Fruit fly (Drosophila melanogaster) whole organism, adult: ENCODE data around the gene Eip63E.

Source experiments
- CG12768 ChIP-seq: fragments of 200-800 bp; sonication (Bioruptor generic); optimal IDR thresholded peaks from 2 replicates; lab custom pipeline; 2017; ENCODE audit warnings: missing biosample characterization, missing genetic modification characterization, mild to moderate bottlenecking, moderate library complexity, missing genetic modification reagents
- CG14711 ChIP-seq: fragments of 200-800 bp; sonication (Bioruptor generic); optimal IDR thresholded peaks from 2 replicates; lab custom pipeline; 2018; ENCODE audit warnings: missing biosample characterization, mild to moderate bottlenecking, missing genetic modification characterization, moderate library complexity
- CG1620 ChIP-seq: fragments of 200-800 bp; sonication (Bioruptor generic); optimal IDR thresholded peaks from 2 replicates; lab custom pipeline; 2016; ENCODE audit warnings: missing biosample characterization, missing genetic modification characterization
- CG7045 ChIP-seq: fragments of 200-800 bp; sonication (Bioruptor generic); optimal IDR thresholded peaks from 2 replicates; lab custom pipeline; 2017; ENCODE audit warnings: missing biosample characterization, mild to moderate bottlenecking, missing genetic modification characterization
- Clk ChIP-seq: fragments of 200-800 bp; sonication (Bioruptor generic); optimal IDR thresholded peaks from 2 replicates; lab custom pipeline; 2017; ENCODE audit warnings: missing biosample characterization, missing genetic modification characterization
- Mnt ChIP-seq: fragments of 200-800 bp; sonication (Bioruptor generic); optimal IDR thresholded peaks from 2 replicates; lab custom pipeline; 2016; ENCODE audit warnings: missing biosample characterization, mild to moderate bottlenecking, missing genetic modification characterization
- bab1 ChIP-seq: fragments of 200-800 bp; sonication (Bioruptor generic); optimal IDR thresholded peaks from 3 replicates; lab custom pipeline; 2019; ENCODE audit warnings: missing biosample characterization, mild to moderate bottlenecking, missing genetic modification characterization, moderate library complexity
- cic ChIP-seq: fragments of 200-800 bp; sonication (Bioruptor generic); optimal IDR thresholded peaks from 2 replicates; lab custom pipeline; 2017; ENCODE audit warnings: missing biosample characterization, mild to moderate bottlenecking, missing genetic modification characterization, moderate library complexity
- cnc ChIP-seq, 2 experiments: fragments of >200 bp; optimal IDR thresholded peaks; 2 replicates each; lab custom pipeline; 2017
- kay ChIP-seq: fragments of 200-800 bp; sonication (Bioruptor generic); peaks from one replicate; lab custom pipeline; 2016; ENCODE audit warnings: missing biosample characterization, missing genetic modification characterization, borderline replicate concordance
- ovo ChIP-seq: fragments of 200-800 bp; sonication (Bioruptor generic); optimal IDR thresholded peaks from 2 replicates; lab custom pipeline; 2016; ENCODE audit warnings: missing biosample characterization, missing genetic modification characterization
- pad ChIP-seq: fragments of 200-800 bp; sonication (Bioruptor generic); optimal IDR thresholded peaks from 3 replicates; lab custom pipeline; 2017; ENCODE audit warnings: missing biosample characterization, missing genetic modification characterization, mild to moderate bottlenecking, moderate library complexity, missing genetic modification reagents
- tj ChIP-seq: fragments of 200-800 bp; sonication (Bioruptor generic); optimal IDR thresholded peaks from 3 replicates; lab custom pipeline; 2017; ENCODE audit warnings: missing biosample characterization, mild to moderate bottlenecking, missing genetic modification characterization, moderate library complexity
- toe ChIP-seq: fragments of 200-800 bp; sonication (Bioruptor generic); optimal IDR thresholded peaks from 2 replicates; lab custom pipeline; 2016; ENCODE audit warnings: missing biosample characterization, missing genetic modification characterization

DNA sequence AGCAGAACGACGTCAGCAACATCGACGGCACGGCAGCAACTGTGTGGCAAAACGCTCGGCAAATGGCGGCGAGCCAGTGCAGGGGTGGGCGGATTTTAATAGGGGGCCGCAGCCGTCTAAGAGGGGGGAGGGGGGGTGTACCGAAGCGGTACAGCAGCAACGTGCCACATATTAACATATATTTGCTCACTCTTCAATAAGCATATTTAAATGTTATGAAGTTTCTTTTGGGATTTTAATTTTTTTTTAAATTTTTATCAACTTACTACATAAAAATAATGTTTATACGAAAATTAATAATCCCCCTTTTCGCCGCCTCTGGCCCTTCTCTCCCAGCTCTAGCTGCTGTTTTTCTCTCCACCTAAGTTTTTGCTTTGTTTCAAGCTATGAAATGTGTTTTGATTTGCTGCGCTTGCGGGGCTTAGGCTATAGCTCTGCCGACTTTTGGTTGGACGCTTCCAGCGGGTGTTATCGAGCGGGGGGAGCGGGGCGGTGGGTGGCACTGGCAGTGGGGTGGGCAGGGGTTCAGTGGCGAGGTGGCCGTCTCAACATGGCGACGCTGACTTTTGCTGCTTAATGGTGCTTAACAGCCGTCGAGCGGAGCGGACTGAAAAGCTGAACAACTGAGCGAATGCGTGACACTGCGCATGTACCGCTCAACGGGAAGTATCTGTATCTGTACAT, 117.1 kb downstream of the Eip63E start:
- TF ChIP-seq kay (GFP tag; lab: Kevin White, UChicago) (no peak), Clk (no peak), tj (peak; percentile 35), toe (GFP tag; lab: Kevin White, UChicago) (no peak), CG14711 (no peak), bab1 (GFP tag; lab: Kevin White, UChicago) (no peak), ovo (GFP tag; lab: Kevin White, UChicago) (no peak), pad (GFP tag; lab: Kevin White, UChicago) (no peak), CG12768 (GFP tag; lab: Kevin White, UChicago) (peak; percentile 8), cnc (optimal IDR thresholded peaks at IDR 0.05; lab: Kevin White, UChicago) (no peak), cic (GFP tag; lab: Kevin White, UChicago) (no peak), CG7045 (GFP tag; lab: Kevin White, UChicago) (peak; percentile 35), Mnt (GFP tag; lab: Kevin White, UChicago) (no peak), CG1620 (no peak)
